Fruit fly (Drosophila melanogaster): ENCODE measurements around the gene DZIP1.

Gene DZIP1

dm6 chr3R:24567427-24567771 lies 52.3 kb downstream of the DZIP1 start:
- TF ChIP-seq Vsx2 (GFP tag; optimal IDR thresholded peaks at IDR 0.05; ENCODE audit: partially characterized antibody), result no peak
- no peak for TF ChIP-seq lola (GFP tag; optimal IDR thresholded peaks at IDR 0.05)
- no peak for TF ChIP-seq dl (GFP tag; optimal IDR thresholded peaks at IDR 0.05; ENCODE audit: insufficient read depth in 1 of 2, partially characterized antibody in 2 of 2)
- TF ChIP-seq HLH106 (tag; optimal IDR thresholded peaks at IDR 0.05), result peak; percentile 47
- peak; percentile 38 for TF ChIP-seq Sp1 (GFP tag; optimal IDR thresholded peaks at IDR 0.05)
- peak; percentile 38 for TF ChIP-seq tai (GFP tag; optimal IDR thresholded peaks at IDR 0.05)
- no peak for TF ChIP-seq brk (GFP tag; optimal IDR thresholded peaks at IDR 0.05)
- TF ChIP-seq dmrt93B (GFP tag; optimal IDR thresholded peaks at IDR 0.05), result peak; percentile 37
- no peak for TF ChIP-seq Myc (optimal IDR thresholded peaks at IDR 0.05)
- peak; percentile 68 for TF ChIP-seq ey (GFP tag; optimal IDR thresholded peaks at IDR 0.05)
- no peak for TF ChIP-seq sage (GFP tag; optimal IDR thresholded peaks at IDR 0.05)
- TF ChIP-seq rgr (GFP tag; optimal IDR thresholded peaks at IDR 0.05), result peak; percentile 76
- peak; percentile 18 for TF ChIP-seq Hr83 (GFP tag; optimal IDR thresholded peaks at IDR 0.05; ENCODE audit: poor library complexity, severe bottlenecking)
- no peak for TF ChIP-seq dsf (GFP tag; optimal IDR thresholded peaks at IDR 0.05; ENCODE audit: borderline replicate concordance)
- no peak for TF ChIP-seq Hr78 (GFP tag; optimal IDR thresholded peaks at IDR 0.05)
- TF ChIP-seq jim (GFP tag; optimal IDR thresholded peaks at IDR 0.05), result no peak
- TF ChIP-seq OdsH (GFP tag; optimal IDR thresholded peaks at IDR 0.05), result peak; percentile 26
- no peak for TF ChIP-seq pan (optimal IDR thresholded peaks at IDR 0.05)
- no peak for TF ChIP-seq CG9705 (GFP tag; optimal IDR thresholded peaks at IDR 0.05)
- TF ChIP-seq sv (GFP tag; optimal IDR thresholded peaks at IDR 0.05), result peak; percentile 87
- TF ChIP-seq Mio (GFP tag; optimal IDR thresholded peaks at IDR 0.05), result no peak
- TF ChIP-seq fru (GFP tag; optimal IDR thresholded peaks at IDR 0.05), result peak; percentile 43
- TF ChIP-seq Hnf4 (GFP tag; optimal IDR thresholded peaks at IDR 0.05), result peak; percentile 63
- TF ChIP-seq CrebA (GFP tag; optimal IDR thresholded peaks at IDR 0.05; ENCODE audit: borderline replicate concordance), result no peak
- peak; percentile 76 for TF ChIP-seq h (GFP tag; optimal IDR thresholded peaks at IDR 0.05)
- peak in 1 of 2 experiments; percentile 69 for TF ChIP-seq foxo (GFP tag; optimal IDR thresholded peaks at IDR 0.05)
- TF ChIP-seq CG32264 (GFP tag; optimal IDR thresholded peaks at IDR 0.05), result no peak
- no peak for TF ChIP-seq Dif (GFP tag; optimal IDR thresholded peaks at IDR 0.05; ENCODE audit: partially characterized antibody)
- peak; percentile 18 for TF ChIP-seq woc (GFP tag; optimal IDR thresholded peaks at IDR 0.05)
- TF ChIP-seq usp (GFP tag; optimal IDR thresholded peaks at IDR 0.05), result no peak
- no peak for TF ChIP-seq Abd-B (GFP tag; optimal IDR thresholded peaks at IDR 0.05)
- peak; percentile 9 for TF ChIP-seq Jra (GFP tag; optimal IDR thresholded peaks at IDR 0.05)
- no peak for TF ChIP-seq N (GFP tag; optimal IDR thresholded peaks at IDR 0.05)
- no peak for TF ChIP-seq Dfd (GFP tag; optimal IDR thresholded peaks at IDR 0.05)
- peak; percentile 54 for TF ChIP-seq br (GFP tag; optimal IDR thresholded peaks at IDR 0.05)
- peak; percentile 46 for TF ChIP-seq psq (GFP tag; optimal IDR thresholded peaks at IDR 0.05)
- TF ChIP-seq Rel (GFP tag; optimal IDR thresholded peaks at IDR 0.05), result no peak
- TF ChIP-seq Rel (tag; optimal IDR thresholded peaks at IDR 0.05), result no peak
- no peak for TF ChIP-seq GATAd (GFP tag; optimal IDR thresholded peaks at IDR 0.05)

Measured in whole organism, wandering third instar larva.